Fruit fly (Drosophila melanogaster) whole organism, embryonic: Measurements from ENCODE around the gene CG18268.

Experiments used
- Adf1 ChIP-seq: fragments of 200-800 bp; sonication (Bioruptor generic); IDR thresholded peaks from 2 replicates; pipeline ENCODE4 v1.3.6; 2022; ENCODE audit warnings: missing biosample characterization, missing genetic modification characterization
- CG10209 ChIP-seq: fragments of 200-800 bp; sonication (Bioruptor generic); optimal IDR thresholded peaks from 3 replicates; lab custom pipeline; 2017; ENCODE audit warnings: missing biosample characterization, mild to moderate bottlenecking, missing genetic modification characterization, missing genetic modification reagents
- CG10321 ChIP-seq: fragments of 200-800 bp; sonication (Bioruptor generic); IDR thresholded peaks from 2 replicates; pipeline ENCODE4 v1.3.6; 2022; ENCODE audit warnings: missing biosample characterization, missing genetic modification characterization
- CG11247 ChIP-seq: fragments of 200-800 bp; sonication (Bioruptor generic); IDR thresholded peaks from 2 replicates; pipeline ENCODE4 v1.3.6; 2022; ENCODE audit warnings: missing biosample characterization, missing genetic modification characterization
- CG13287 ChIP-seq: fragments of 200-800 bp; sonication (Bioruptor generic); IDR thresholded peaks from 2 replicates; pipeline ENCODE4 v1.3.6; 2022; ENCODE audit warnings: missing biosample characterization, missing genetic modification characterization; ENCODE audit not compliant: partially characterized antibody
- CG13894 ChIP-seq: fragments of 200-800 bp; sonication (Bioruptor generic); optimal IDR thresholded peaks from 3 replicates; lab custom pipeline; 2018; ENCODE audit warnings: missing biosample characterization, mild to moderate bottlenecking, missing genetic modification characterization, moderate library complexity
- CG14441 ChIP-seq: fragments of 200-800 bp; sonication (Bioruptor generic); IDR thresholded peaks from 2 replicates; pipeline ENCODE4 v1.3.6; 2022; ENCODE audit warnings: missing biosample characterization, missing genetic modification characterization
- CG1832 ChIP-seq: fragments of 200-800 bp; sonication (Bioruptor generic); optimal IDR thresholded peaks from 2 replicates; lab custom pipeline; 2017; ENCODE audit warnings: missing biosample characterization, mild to moderate bottlenecking, missing genetic modification characterization, inconsistent platforms
- CG18764 ChIP-seq: fragments of 200-800 bp; sonication (Bioruptor generic); optimal IDR thresholded peaks from 3 replicates; lab custom pipeline; 2016; ENCODE audit warnings: missing biosample characterization, missing genetic modification characterization
- CG3163 ChIP-seq: fragments of 200-800 bp; sonication (Bioruptor generic); optimal IDR thresholded peaks from 3 replicates; lab custom pipeline; 2016; ENCODE audit warnings: missing biosample characterization, missing genetic modification characterization
- CG34376 ChIP-seq: fragments of 200-800 bp; sonication (Bioruptor generic); optimal IDR thresholded peaks from 2 replicates; lab custom pipeline; 2018; ENCODE audit warnings: missing biosample characterization, mild to moderate bottlenecking, missing genetic modification characterization
- CG43689 ChIP-seq: fragments of 200-800 bp; sonication (Bioruptor generic); IDR thresholded peaks from 2 replicates; pipeline ENCODE4 v1.3.6; 2022; ENCODE audit warnings: missing biosample characterization, missing genetic modification characterization
- CG4617 ChIP-seq: fragments of 200-800 bp; sonication (Bioruptor generic); optimal IDR thresholded peaks from 3 replicates; lab custom pipeline; 2016; ENCODE audit warnings: missing biosample characterization, missing genetic modification characterization, borderline replicate concordance
- CG5245 ChIP-seq: fragments of 200-800 bp; sonication (Bioruptor generic); optimal IDR thresholded peaks from 3 replicates; lab custom pipeline; 2016; ENCODE audit warnings: missing biosample characterization, missing genetic modification characterization
- CG6689 ChIP-seq: fragments of 200-800 bp; sonication (Bioruptor generic); IDR thresholded peaks from 2 replicates; pipeline ENCODE4 v1.3.6; 2022; ENCODE audit warnings: missing biosample characterization, missing genetic modification characterization
- CG7357 ChIP-seq: fragments of 200-800 bp; sonication (Bioruptor generic); IDR thresholded peaks from 3 replicates; pipeline ENCODE4 v1.3.6; 2022; ENCODE audit warnings: missing biosample characterization, missing genetic modification characterization
- CG7987 ChIP-seq: fragments of 200-800 bp; sonication (Bioruptor generic); optimal IDR thresholded peaks from 2 replicates; lab custom pipeline; 2018; ENCODE audit warnings: missing biosample characterization, mild to moderate bottlenecking, missing genetic modification characterization, moderate library complexity
- CG8944 ChIP-seq: fragments of 200-800 bp; sonication (Bioruptor generic); optimal IDR thresholded peaks from 3 replicates; lab custom pipeline; 2016; ENCODE audit warnings: missing biosample characterization, missing genetic modification characterization
- CG9609 ChIP-seq: fragments of 200-800 bp; sonication (Bioruptor generic); optimal IDR thresholded peaks from 3 replicates; lab custom pipeline; 2016; ENCODE audit warnings: missing biosample characterization, missing genetic modification characterization
- Deaf1 ChIP-seq: fragments of 200-800 bp; optimal IDR thresholded peaks from 3 replicates; lab custom pipeline; 2019; ENCODE audit warnings: missing biosample characterization, mild to moderate bottlenecking, missing genetic modification characterization, moderate library complexity
- E2f2 ChIP-seq: fragments of 200-800 bp; sonication (Bioruptor generic); IDR thresholded peaks from 2 replicates; pipeline ENCODE4 v1.3.6; 2022; ENCODE audit warnings: missing biosample characterization, missing genetic modification characterization
- ERR ChIP-seq: fragments of 200-800 bp; sonication (Bioruptor generic); optimal IDR thresholded peaks from 2 replicates; lab custom pipeline; 2016; ENCODE audit warnings: missing biosample characterization, missing genetic modification characterization
- Ets65A ChIP-seq: fragments of 200-800 bp; sonication (Bioruptor generic); peaks from one replicate; lab custom pipeline; 2016; ENCODE audit warnings: missing biosample characterization, missing genetic modification characterization
- Hmr ChIP-seq: fragments of 200-800 bp; sonication (Bioruptor generic); optimal IDR thresholded peaks from 3 replicates; lab custom pipeline; 2017; ENCODE audit warnings: mild to moderate bottlenecking, missing biosample characterization, missing genetic modification reagents, missing genetic modification characterization
- Hr51 ChIP-seq, 2 experiments: fragments of 200-800 bp; sonication (Bioruptor generic); optimal IDR thresholded peaks; 2 replicates in 1 of 2; 3 replicates in 1 of 2; lab custom pipeline; 2016 to 2018; ENCODE audit warnings: missing biosample characterization in 2 of 2, missing genetic modification characterization in 2 of 2, mild to moderate bottlenecking in 1 of 2, moderate library complexity in 1 of 2
- Hr78 ChIP-seq, 2 experiments: fragments of 200-800 bp in 1 of 2; fragments of >200 bp in 1 of 2; sonication (Bioruptor generic) in 1 of 2; optimal IDR thresholded peaks; 2 replicates each; lab custom pipeline; 2017 to 2019; ENCODE audit warnings: missing biosample characterization in 2 of 2, missing genetic modification characterization in 2 of 2, mild to moderate bottlenecking in 1 of 2, moderate library complexity in 1 of 2
- NFAT ChIP-seq: fragments of 200-800 bp; sonication (Bioruptor generic); IDR thresholded peaks from 2 replicates; pipeline ENCODE4 v1.3.6; 2022; ENCODE audit warnings: missing biosample characterization, missing genetic modification characterization
- Poxn ChIP-seq: fragments of 200-800 bp; sonication (Bioruptor generic); IDR thresholded peaks from 2 replicates; pipeline ENCODE4 v1.3.6; 2022; ENCODE audit warnings: missing biosample characterization, missing genetic modification characterization
- Ptx1 ChIP-seq: fragments of 200-800 bp; sonication (Bioruptor generic); IDR thresholded peaks from 2 replicates; pipeline ENCODE4 v1.3.6; 2022; ENCODE audit warnings: missing biosample characterization, missing genetic modification characterization
- Side ChIP-seq: fragments of 200-800 bp; sonication (Bioruptor generic); optimal IDR thresholded peaks from 2 replicates; lab custom pipeline; 2016; ENCODE audit warnings: missing biosample characterization, missing genetic modification characterization
- Trl ChIP-seq, 3 experiments: fragments of >200 bp in 2 of 3; fragments of 200-800 bp in 1 of 3; sonication (Bioruptor generic) in 1 of 3; optimal IDR thresholded peaks; 2 replicates in 1 of 3; 3 replicates in 2 of 3; lab custom pipeline; 2016 to 2017; ENCODE audit warnings: missing biosample characterization in 1 of 3, missing genetic modification characterization in 1 of 3
- abd-A ChIP-seq: fragments of 200-800 bp; sonication (Bioruptor generic); optimal IDR thresholded peaks from 3 replicates; lab custom pipeline; 2019; ENCODE audit warnings: missing biosample characterization, mild to moderate bottlenecking, missing genetic modification characterization, moderate library complexity
- chinmo ChIP-seq: fragments of 200-800 bp; sonication (Bioruptor generic); IDR thresholded peaks from 4 replicates; pipeline ENCODE4 v1.3.6; 2022; ENCODE audit warnings: missing biosample characterization, missing genetic modification characterization; ENCODE audit not compliant: partially characterized antibody
- chm ChIP-seq: fragments of 200-800 bp; sonication (Bioruptor generic); IDR thresholded peaks from 2 replicates; pipeline ENCODE4 v1.3.6; 2022; ENCODE audit warnings: missing biosample characterization, missing genetic modification characterization
- en ChIP-seq: fragments of 200-800 bp; sonication (Bioruptor generic); optimal IDR thresholded peaks from 2 replicates; lab custom pipeline; 2016; ENCODE audit warnings: missing biosample characterization, missing genetic modification characterization
- fru ChIP-seq: fragments of >200 bp; optimal IDR thresholded peaks from 2 replicates; lab custom pipeline; 2017
- gce ChIP-seq: fragments of 200-800 bp; sonication (Bioruptor generic); IDR thresholded peaks from 3 replicates; pipeline ENCODE4 v1.3.6; 2022; ENCODE audit warnings: missing biosample characterization, missing genetic modification characterization
- lmd ChIP-seq: fragments of 200-800 bp; sonication (Bioruptor generic); IDR thresholded peaks from 2 replicates; pipeline ENCODE4 v1.3.6; 2022; ENCODE audit warnings: missing biosample characterization, missing genetic modification characterization
- phol ChIP-seq: fragments of 200-800 bp; sonication (Bioruptor generic); optimal IDR thresholded peaks from 3 replicates; lab custom pipeline; 2018; ENCODE audit warnings: missing biosample characterization, mild to moderate bottlenecking, missing genetic modification characterization, moderate library complexity
- pum ChIP-seq: fragments of 200-800 bp; sonication (Bioruptor generic); optimal IDR thresholded peaks from 2 replicates; lab custom pipeline; 2016; ENCODE audit warnings: missing biosample characterization, missing genetic modification characterization
- rib ChIP-seq: fragments of 200-800 bp; sonication (Bioruptor generic); IDR thresholded peaks from 2 replicates; pipeline ENCODE4 v1.3.6; 2022; ENCODE audit warnings: missing biosample characterization, missing genetic modification characterization
- scrt ChIP-seq: fragments of 200-800 bp; sonication (Bioruptor generic); optimal IDR thresholded peaks from 2 replicates; lab custom pipeline; 2018; ENCODE audit warnings: missing biosample characterization, mild to moderate bottlenecking, missing genetic modification characterization, moderate library complexity
- so ChIP-seq: fragments of 200-800 bp; sonication (Bioruptor generic); IDR thresholded peaks from 3 replicates; pipeline ENCODE4 v1.3.6; 2022; ENCODE audit warnings: missing biosample characterization, missing genetic modification characterization
- sug ChIP-seq: fragments of 200-800 bp; optimal IDR thresholded peaks from 2 replicates; lab custom pipeline; 2019; ENCODE audit warnings: missing biosample characterization, mild to moderate bottlenecking, missing genetic modification characterization, moderate library complexity
- usp ChIP-seq: fragments of >200 bp; optimal IDR thresholded peaks from 2 replicates; lab custom pipeline; 2017; ENCODE audit warnings: missing biosample characterization, missing genetic modification characterization
- zen2 ChIP-seq: fragments of 200-800 bp; sonication (Bioruptor generic); IDR thresholded peaks from 3 replicates; pipeline ENCODE4 v1.3.6; 2022; ENCODE audit warnings: missing biosample characterization, missing genetic modification characterization; ENCODE audit not compliant: partially characterized antibody

CG18268 gene

dm6 chr3R:7760970-7761558 lies 43.2 kb downstream of the CG18268 start:
- no peak for TF ChIP-seq CG9609
- TF ChIP-seq Hr78 (GFP tag; optimal IDR thresholded peaks at IDR 0.05; lab: Kevin White, UChicago): no peak
- 0 out of 4 replicates have a peak, but pooled peaks have one; percentile 42 for TF ChIP-seq chinmo (GFP tag; lab: Robert Waterston, UW)
- TF ChIP-seq chm: no peak
- no peak for TF ChIP-seq CG8944 (GFP tag; lab: Kevin White, UChicago)
- TF ChIP-seq sug: no peak
- no peak for TF ChIP-seq CG7987 (GFP tag; lab: Kevin White, UChicago)
- no peak for TF ChIP-seq CG6689 (GFP tag; lab: Robert Waterston, UW)
- no peak for TF ChIP-seq phol
- TF ChIP-seq usp (GFP tag; lab: Kevin White, UChicago): no peak
- peak; percentile 22 for TF ChIP-seq CG34376 (GFP tag; lab: Kevin White, UChicago)
- TF ChIP-seq so (GFP tag; lab: Robert Waterston, UW): no peak
- TF ChIP-seq CG4617 (GFP tag; lab: Kevin White, UChicago): no peak
- TF ChIP-seq Hr51 (GFP tag; optimal IDR thresholded peaks at IDR 0.05; lab: Kevin White, UChicago): no peak

- TF ChIP-seq CG5245 (GFP tag; lab: Kevin White, UChicago): no peak
- no peak for TF ChIP-seq en (GFP tag; lab: Kevin White, UChicago)
- TF ChIP-seq rib (GFP tag; lab: Robert Waterston, UW): no peak
- TF ChIP-seq pum (GFP tag; lab: Kevin White, UChicago): no peak
- no peak for TF ChIP-seq CG7357
- no peak for TF ChIP-seq E2f2 (GFP tag; lab: Robert Waterston, UW)
- TF ChIP-seq NFAT: no peak
- TF ChIP-seq gce (GFP tag; lab: Robert Waterston, UW): no peak
- TF ChIP-seq Poxn (GFP tag; lab: Robert Waterston, UW): no peak
- no peak for TF ChIP-seq fru (lab: Kevin White, UChicago)
- TF ChIP-seq CG11247 (GFP tag; lab: Robert Waterston, UW): no peak
These were observed 44.7 kb downstream of the CG18268 start, which contains the start of gene Sp7 for dm6 chr3R:7759486-7759885. Gene Sp7, plus strand, starts transcription at chr3R:7759786.

dm6 chr3R:7757822-7758221 lies 46.4 kb downstream of the CG18268 start, which contains the start of gene CG10919:
Gene CG10919, plus strand, starts transcription at chr3R:7758122.
- TF ChIP-seq so (GFP tag; lab: Robert Waterston, UW) (no peak), Ptx1 (GFP tag; lab: Robert Waterston, UW) (no peak)

dm6 chr3R:7753518-7753917 lies 50.7 kb downstream of the CG18268 start:
- no peak for TF ChIP-seq ERR (GFP tag; lab: Kevin White, UChicago)
- TF ChIP-seq CG13287: peak; percentile 14; the same call in 1 of the 2 replicates
- TF ChIP-seq scrt: peak; percentile 19
- TF ChIP-seq lmd (GFP tag; lab: Robert Waterston, UW): no peak
- TF ChIP-seq Adf1 (GFP tag; lab: Robert Waterston, UW): peak; percentile 50
- TF ChIP-seq Deaf1 (tag; lab: Kevin White, UChicago): peak; percentile 97
- peak; percentile 81 for TF ChIP-seq CG1832 (GFP tag; lab: Kevin White, UChicago)
- no peak for TF ChIP-seq Side (GFP tag; lab: Kevin White, UChicago)
- peak; percentile 15; the same call in 1 of the 3 replicates for TF ChIP-seq zen2 (GFP tag; lab: Robert Waterston, UW)
- TF ChIP-seq CG10209 (GFP tag; lab: Kevin White, UChicago): no peak
- TF ChIP-seq rib (GFP tag; lab: Robert Waterston, UW): no peak
- no peak for TF ChIP-seq CG14441 (GFP tag; lab: Robert Waterston, UW)
- no peak for TF ChIP-seq CG43689
- TF ChIP-seq CG18764: no peak
- peak; percentile 14 for TF ChIP-seq Hmr (GFP tag; lab: Kevin White, UChicago)
- TF ChIP-seq abd-A: peak; percentile 15
- TF ChIP-seq CG10321 (GFP tag; lab: Robert Waterston, UW): peak; percentile 92
- TF ChIP-seq CG13894: peak; percentile 1
- peak; percentile 28 for TF ChIP-seq Ets65A (GFP tag; lab: Kevin White, UChicago)
- peak; percentile 97 for TF ChIP-seq CG3163 (GFP tag; lab: Kevin White, UChicago)
- peak; percentile 15 to 21 for TF ChIP-seq Trl (optimal IDR thresholded peaks at IDR 0.05; lab: Kevin White, UChicago)
- no peak for TF ChIP-seq Trl (GFP tag; optimal IDR thresholded peaks at IDR 0.05; lab: Kevin White, UChicago)
- 0 out of 4 replicates have a peak, but pooled peaks have one; percentile 21 for TF ChIP-seq chinmo (GFP tag; lab: Robert Waterston, UW)
